Fruit fly (Drosophila melanogaster) whole organism, embryonic: ENCODE results near the gene Vha14-2.
A peak's percentile ranks its signal among the peaks of the same experiment; 100 is the strongest.

Source experiments
- Atf-2 ChIP-seq: fragments of 200-800 bp; sonication (Bioruptor generic); optimal IDR thresholded peaks from 2 replicates; lab custom pipeline; 2016; ENCODE audit warnings: missing biosample characterization, missing genetic modification characterization
- BEAF-32 ChIP-seq: fragments of 200-800 bp; sonication (Bioruptor generic); optimal IDR thresholded peaks from 3 replicates; lab custom pipeline; 2017; ENCODE audit warnings: missing biosample characterization, missing genetic modification characterization, mild to moderate bottlenecking, moderate library complexity, missing genetic modification reagents
- CG10147 ChIP-seq: fragments of 200-800 bp; sonication (Bioruptor generic); optimal IDR thresholded peaks from 2 replicates; lab custom pipeline; 2019; ENCODE audit warnings: missing biosample characterization, mild to moderate bottlenecking, missing genetic modification characterization, moderate library complexity
- CG10267 ChIP-seq: fragments of 200-800 bp; sonication (Bioruptor generic); optimal IDR thresholded peaks from 2 replicates; lab custom pipeline; 2018; ENCODE audit warnings: missing biosample characterization, mild to moderate bottlenecking, missing genetic modification characterization, moderate library complexity
- CG15601 ChIP-seq: fragments of 200-800 bp; sonication (Bioruptor generic); optimal IDR thresholded peaks from 3 replicates; lab custom pipeline; 2019; ENCODE audit warnings: missing biosample characterization, mild to moderate bottlenecking, missing genetic modification characterization, moderate library complexity
- CG17568 ChIP-seq: fragments of 200-800 bp; sonication (Bioruptor generic); optimal IDR thresholded peaks from 2 replicates; lab custom pipeline; 2018; ENCODE audit warnings: missing biosample characterization, mild to moderate bottlenecking, missing genetic modification characterization, moderate library complexity
- CG1832 ChIP-seq: fragments of 200-800 bp; sonication (Bioruptor generic); optimal IDR thresholded peaks from 2 replicates; lab custom pipeline; 2017; ENCODE audit warnings: missing biosample characterization, mild to moderate bottlenecking, missing genetic modification characterization, inconsistent platforms
- CG2129 ChIP-seq: fragments of 200-800 bp; sonication (Bioruptor generic); IDR thresholded peaks from 2 replicates; pipeline ENCODE4 v1.3.6; 2022; ENCODE audit warnings: missing biosample characterization, missing genetic modification characterization; ENCODE audit not compliant: partially characterized antibody
- CG2889 ChIP-seq: fragments of 200-800 bp; sonication (Bioruptor generic); IDR thresholded peaks from 3 replicates; pipeline ENCODE4 v1.3.6; 2022; ENCODE audit warnings: missing biosample characterization, missing genetic modification characterization
- CG3838 ChIP-seq: fragments of 200-800 bp; sonication (Bioruptor generic); optimal IDR thresholded peaks from 3 replicates; lab custom pipeline; 2016; ENCODE audit warnings: missing biosample characterization, missing genetic modification characterization
- CG3995 ChIP-seq: fragments of 200-800 bp; sonication (Bioruptor generic); optimal IDR thresholded peaks from 3 replicates; lab custom pipeline; 2016; ENCODE audit warnings: missing biosample characterization, missing genetic modification characterization
- CG4707 ChIP-seq: fragments of 200-800 bp; sonication (Bioruptor generic); optimal IDR thresholded peaks from 2 replicates; lab custom pipeline; 2018; ENCODE audit warnings: missing biosample characterization, mild to moderate bottlenecking, missing genetic modification characterization, moderate library complexity
- CG6791 ChIP-seq: fragments of 200-800 bp; sonication (Bioruptor generic); IDR thresholded peaks from 3 replicates; pipeline ENCODE4 v1.3.6; 2022; ENCODE audit warnings: missing biosample characterization, missing genetic modification characterization; ENCODE audit not compliant: partially characterized antibody
- CG7271 ChIP-seq: fragments of 200-800 bp; sonication (Bioruptor generic); optimal IDR thresholded peaks from 2 replicates; lab custom pipeline; 2018; ENCODE audit warnings: missing biosample characterization, mild to moderate bottlenecking, missing genetic modification characterization, moderate library complexity
- CG8924 ChIP-seq: fragments of 200-800 bp; optimal IDR thresholded peaks from 3 replicates; lab custom pipeline; 2019; ENCODE audit warnings: missing biosample characterization, mild to moderate bottlenecking, missing genetic modification characterization, moderate library complexity
- CTCF ChIP-seq: fragments of 200-800 bp; sonication (Bioruptor generic); optimal IDR thresholded peaks from 2 replicates; lab custom pipeline; 2017; ENCODE audit warnings: missing biosample characterization, mild to moderate bottlenecking, missing genetic modification characterization, moderate library complexity
- Fer1 ChIP-seq: fragments of 200-800 bp; sonication (Bioruptor generic); optimal IDR thresholded peaks from 2 replicates; lab custom pipeline; 2017; ENCODE audit warnings: missing biosample characterization, mild to moderate bottlenecking, missing genetic modification characterization
- H2.0 ChIP-seq: fragments of 200-800 bp; sonication (Bioruptor generic); IDR thresholded peaks from 2 replicates; pipeline ENCODE4 v1.3.6; 2022; ENCODE audit warnings: missing biosample characterization, missing genetic modification characterization
- HmgZ ChIP-seq: fragments of 200-800 bp; sonication (Bioruptor generic); optimal IDR thresholded peaks from 2 replicates; lab custom pipeline; 2018; ENCODE audit warnings: missing biosample characterization, mild to moderate bottlenecking, missing genetic modification characterization
- Kr ChIP-seq: fragments of 200-800 bp; sonication (Bioruptor generic); optimal IDR thresholded peaks from 2 replicates; lab custom pipeline; 2017; ENCODE audit warnings: missing biosample characterization, mild to moderate bottlenecking, missing genetic modification characterization
- MBD-R2 ChIP-seq: fragments of 200-800 bp; sonication (Bioruptor generic); IDR thresholded peaks from 2 replicates; pipeline ENCODE4 v1.3.6; 2022; ENCODE audit warnings: missing biosample characterization, missing genetic modification characterization
- MESR4 ChIP-seq: fragments of 200-800 bp; sonication (Bioruptor generic); optimal IDR thresholded peaks from 2 replicates; lab custom pipeline; 2018; ENCODE audit warnings: missing biosample characterization, mild to moderate bottlenecking, missing genetic modification characterization, moderate library complexity
- MTF-1 ChIP-seq: fragments of 200-800 bp; sonication (Bioruptor generic); optimal IDR thresholded peaks from 2 replicates; lab custom pipeline; 2018; ENCODE audit warnings: missing biosample characterization, mild to moderate bottlenecking, missing genetic modification characterization, borderline replicate concordance
- Med ChIP-seq: fragments of 200-800 bp; sonication (Bioruptor generic); peaks from one replicate; lab custom pipeline; 2016; ENCODE audit warnings: missing biosample characterization, missing genetic modification characterization, mild to moderate bottlenecking, inconsistent platforms, moderate library complexity
- Meics ChIP-seq: fragments of 200-800 bp; sonication (Bioruptor generic); optimal IDR thresholded peaks from 2 replicates; lab custom pipeline; 2017; ENCODE audit warnings: missing biosample characterization, mild to moderate bottlenecking, missing genetic modification characterization
- Mrtf ChIP-seq: fragments of 200-800 bp; sonication (Bioruptor generic); IDR thresholded peaks from 3 replicates; pipeline ENCODE4 v1.3.6; 2022; ENCODE audit warnings: missing biosample characterization, missing genetic modification characterization
- Oli ChIP-seq: fragments of 200-800 bp; sonication (Bioruptor generic); optimal IDR thresholded peaks from 2 replicates; lab custom pipeline; 2018; ENCODE audit warnings: missing biosample characterization, mild to moderate bottlenecking, missing genetic modification characterization, moderate library complexity
- Ptx1 ChIP-seq: fragments of 200-800 bp; sonication (Bioruptor generic); IDR thresholded peaks from 2 replicates; pipeline ENCODE4 v1.3.6; 2022; ENCODE audit warnings: missing biosample characterization, missing genetic modification characterization
- Side ChIP-seq: fragments of 200-800 bp; sonication (Bioruptor generic); optimal IDR thresholded peaks from 2 replicates; lab custom pipeline; 2016; ENCODE audit warnings: missing biosample characterization, missing genetic modification characterization
- Ssrp ChIP-seq: fragments of 200-800 bp; sonication (Bioruptor generic); optimal IDR thresholded peaks from 2 replicates; lab custom pipeline; 2018; ENCODE audit warnings: missing biosample characterization, mild to moderate bottlenecking, missing genetic modification characterization, moderate library complexity
- Vsx1 ChIP-seq: fragments of 200-800 bp; sonication (Bioruptor generic); optimal IDR thresholded peaks from 2 replicates; lab custom pipeline; 2017; ENCODE audit warnings: missing biosample characterization, mild to moderate bottlenecking, missing genetic modification characterization, missing genetic modification reagents
- Xrp1 ChIP-seq: fragments of 200-800 bp; sonication (Bioruptor generic); IDR thresholded peaks from 2 replicates; pipeline ENCODE4 v1.3.6; 2022; ENCODE audit warnings: missing biosample characterization, missing genetic modification characterization
- YL-1 ChIP-seq: fragments of 200-800 bp; sonication (Bioruptor generic); optimal IDR thresholded peaks from 3 replicates; lab custom pipeline; 2017; ENCODE audit warnings: missing biosample characterization, mild to moderate bottlenecking, missing genetic modification characterization
- ash1 ChIP-seq: fragments of 200-800 bp; sonication (Bioruptor generic); optimal IDR thresholded peaks from 2 replicates; lab custom pipeline; 2018; ENCODE audit warnings: missing biosample characterization, mild to moderate bottlenecking, missing genetic modification characterization
- dimm ChIP-seq: fragments of 200-800 bp; sonication (Bioruptor generic); IDR thresholded peaks from 2 replicates; pipeline ENCODE4 v1.3.6; 2022; ENCODE audit warnings: missing biosample characterization, missing genetic modification characterization
- dmrt99B ChIP-seq: fragments of 200-800 bp; sonication (Bioruptor generic); optimal IDR thresholded peaks from 2 replicates; lab custom pipeline; 2018; ENCODE audit warnings: missing biosample characterization, mild to moderate bottlenecking, missing genetic modification characterization, moderate library complexity
- fd96Cb ChIP-seq: fragments of 200-800 bp; sonication (Bioruptor generic); optimal IDR thresholded peaks from 2 replicates; lab custom pipeline; 2018; ENCODE audit warnings: missing biosample characterization, mild to moderate bottlenecking, missing genetic modification characterization, moderate library complexity
- fru ChIP-seq: fragments of >200 bp; optimal IDR thresholded peaks from 2 replicates; lab custom pipeline; 2017
- grn ChIP-seq: fragments of 200-800 bp; sonication (Bioruptor generic); optimal IDR thresholded peaks from 3 replicates; lab custom pipeline; 2017; ENCODE audit warnings: missing biosample characterization, missing genetic modification characterization
- gro ChIP-seq: fragments of 200-800 bp; sonication (Bioruptor generic); optimal IDR thresholded peaks from 2 replicates; lab custom pipeline; 2016; ENCODE audit warnings: missing biosample characterization, missing genetic modification characterization
- jumu ChIP-seq: fragments of 200-800 bp; sonication (Bioruptor generic); optimal IDR thresholded peaks from 3 replicates; lab custom pipeline; 2016; ENCODE audit warnings: missing biosample characterization, missing genetic modification characterization
- maf-S ChIP-seq: fragments of 200-800 bp; sonication (Bioruptor generic); optimal IDR thresholded peaks from 2 replicates; lab custom pipeline; 2016; ENCODE audit warnings: missing biosample characterization, missing genetic modification characterization
- nerfin-1 ChIP-seq: fragments of 200-800 bp; sonication (Bioruptor generic); optimal IDR thresholded peaks from 3 replicates; lab custom pipeline; 2019; ENCODE audit warnings: missing biosample characterization, mild to moderate bottlenecking, missing genetic modification characterization, moderate library complexity
- pfk ChIP-seq: fragments of 200-800 bp; sonication (Bioruptor generic); optimal IDR thresholded peaks from 2 replicates; lab custom pipeline; 2018; ENCODE audit warnings: missing biosample characterization, mild to moderate bottlenecking, missing genetic modification characterization, moderate library complexity
- pnt ChIP-seq: fragments of 200-800 bp; sonication (Bioruptor generic); optimal IDR thresholded peaks from 3 replicates; lab custom pipeline; 2016; ENCODE audit warnings: missing biosample characterization, missing genetic modification characterization
- rib ChIP-seq: fragments of 200-800 bp; sonication (Bioruptor generic); IDR thresholded peaks from 2 replicates; pipeline ENCODE4 v1.3.6; 2022; ENCODE audit warnings: missing biosample characterization, missing genetic modification characterization
- slou ChIP-seq: fragments of 200-800 bp; sonication (Bioruptor generic); optimal IDR thresholded peaks from 3 replicates; lab custom pipeline; 2016; ENCODE audit warnings: missing biosample characterization, missing genetic modification characterization
- tll ChIP-seq, 2 experiments: fragments of 200-800 bp in 1 of 2; fragments of >200 bp in 1 of 2; sonication (Bioruptor generic) in 1 of 2; optimal IDR thresholded peaks; 2 replicates each; lab custom pipeline; 2017 to 2019; ENCODE audit warnings: missing biosample characterization in 2 of 2, missing genetic modification characterization in 2 of 2, mild to moderate bottlenecking in 1 of 2, moderate library complexity in 1 of 2
- tna ChIP-seq: fragments of 200-800 bp; sonication (Bioruptor generic); IDR thresholded peaks from 2 replicates; pipeline ENCODE4 v1.3.6; 2022; ENCODE audit warnings: missing biosample characterization, missing genetic modification characterization; ENCODE audit not compliant: partially characterized antibody
- usp ChIP-seq: fragments of >200 bp; optimal IDR thresholded peaks from 2 replicates; lab custom pipeline; 2017; ENCODE audit warnings: missing biosample characterization, missing genetic modification characterization

Vha14-2 gene

DNA sequence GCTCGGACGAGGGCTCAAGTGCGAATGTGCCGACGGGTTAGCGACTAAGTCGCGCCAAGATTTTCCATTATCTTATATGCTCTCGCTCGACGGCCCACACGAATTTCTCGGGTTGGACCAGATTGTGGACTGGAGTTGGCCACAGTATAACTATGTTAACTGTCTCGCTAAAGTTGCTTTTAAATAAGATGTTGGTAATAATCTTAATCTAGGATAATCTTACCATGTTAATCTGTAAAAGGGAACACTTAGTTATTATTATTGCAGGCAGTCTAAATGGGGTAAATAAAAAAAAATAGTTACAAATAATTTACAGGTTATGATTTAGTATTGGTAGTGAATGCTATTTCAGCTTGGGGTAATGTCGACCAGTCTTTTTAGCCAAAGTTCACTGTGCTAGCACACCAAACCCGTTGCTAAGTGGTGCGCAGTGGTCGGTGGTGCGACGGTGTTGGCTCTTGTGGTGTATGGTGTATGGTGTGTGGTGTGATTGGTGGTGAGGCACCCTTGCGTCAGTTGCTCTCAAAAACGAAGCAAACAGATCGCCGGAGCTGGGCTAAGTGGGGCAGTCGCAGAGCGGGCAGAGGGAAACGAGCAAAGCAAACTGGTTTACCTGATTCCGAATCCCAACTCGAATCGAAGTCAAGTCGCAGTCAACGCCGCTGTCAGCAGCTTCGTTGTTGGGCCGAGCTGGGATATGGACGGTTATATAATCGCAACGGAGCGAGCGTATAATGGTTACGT, 10.0 kb upstream of the Vha14-2 start, which contains the start of gene Obp83g (continued):
- TF ChIP-seq jumu (GFP tag; lab: Kevin White, UChicago) (no peak), tll (GFP tag; optimal IDR thresholded peaks at IDR 0.05; lab: Kevin White, UChicago) (no peak), BEAF-32 (no peak), fd96Cb (tag; lab: Kevin White, UChicago) (peak; percentile 6), Kr (no peak), CG3838 (GFP tag; lab: Kevin White, UChicago) (no peak), MBD-R2 (GFP tag; lab: Robert Waterston, UW) (no peak), slou (GFP tag; lab: Kevin White, UChicago) (no peak), MTF-1 (no peak), maf-S (GFP tag; lab: Kevin White, UChicago) (no peak), rib (GFP tag; lab: Robert Waterston, UW) (no peak), CG2889 (GFP tag; lab: Robert Waterston, UW) (no peak), CG4707 (GFP tag; lab: Kevin White, UChicago) (no peak), dimm (GFP tag; lab: Robert Waterston, UW) (no peak), Vsx1 (GFP tag; lab: Kevin White, UChicago) (no peak), CG3995 (no peak), Oli (tag; lab: Kevin White, UChicago) (peak; percentile 54), CG8924 (tag; lab: Kevin White, UChicago) (peak; percentile 38), CG17568 (GFP tag; lab: Kevin White, UChicago) (no peak), Fer1 (GFP tag; lab: Kevin White, UChicago) (peak; percentile 32), CG15601 (tag; lab: Kevin White, UChicago) (no peak), Ssrp (tag; lab: Kevin White, UChicago) (no peak), HmgZ (tag; lab: Kevin White, UChicago) (no peak), grn (GFP tag; lab: Kevin White, UChicago) (no peak), CTCF (GFP tag; lab: Kevin White, UChicago) (no peak), Ptx1 (GFP tag; lab: Robert Waterston, UW) (peak; percentile 58), pfk (no peak), nerfin-1 (tag; lab: Kevin White, UChicago) (no peak), Xrp1 (GFP tag; lab: Robert Waterston, UW) (no peak), CG7271 (tag; lab: Kevin White, UChicago) (no peak), H2.0 (GFP tag; lab: Robert Waterston, UW) (0 out of 2 replicates have a peak, but pooled peaks have one; percentile 21), CG2129 (GFP tag; lab: Robert Waterston, UW) (no peak), Side (GFP tag; lab: Kevin White, UChicago) (no peak), pnt (GFP tag; lab: Kevin White, UChicago) (no peak), tna (GFP tag; lab: Robert Waterston, UW) (no peak), CG6791 (GFP tag; lab: Robert Waterston, UW) (no peak), CG1832 (GFP tag; lab: Kevin White, UChicago) (no peak), CG10267 (no peak), Meics (GFP tag; lab: Kevin White, UChicago) (peak; percentile 48), Atf-2 (GFP tag; lab: Kevin White, UChicago) (no peak), Mrtf (GFP tag; lab: Robert Waterston, UW) (peak; percentile 42; the same call in 1 of the 3 replicates), YL-1 (GFP tag; lab: Kevin White, UChicago) (no peak), CG10147 (GFP tag; lab: Kevin White, UChicago) (peak; percentile 47), MESR4 (GFP tag; lab: Kevin White, UChicago) (no peak), dmrt99B (tag; lab: Kevin White, UChicago) (peak; percentile 71), gro (GFP tag; lab: Kevin White, UChicago) (no peak), fru (lab: Kevin White, UChicago) (no peak), usp (GFP tag; lab: Kevin White, UChicago) (no peak), ash1 (no peak), Med (GFP tag; lab: Kevin White, UChicago) (peak; percentile 74)
